Fruit fly (Drosophila melanogaster) S2 (cell line): Measurements from ENCODE around the gene salt.

ENCODE experiments used
- CG8478 ChIP-seq: fragments of >200 bp; optimal IDR thresholded peaks from 2 replicates; lab custom pipeline; 2018
- CTCF ChIP-seq, 2 experiments: fragments of >200 bp; optimal IDR thresholded peaks; 2 replicates each; lab custom pipeline; 2018

- no peak for TF ChIP-seq CTCF (optimal IDR thresholded peaks at IDR 0.05; lab: Kevin White, UChicago)
- no peak for TF ChIP-seq CG8478 (lab: Kevin White, UChicago)
Observed at dm6 chr3R:31725486-31726227, 28.8 kb downstream of the salt start.
